Worm (Caenorhabditis elegans): ENCODE data around the gene C05E11.6.

The C05E11.6 gene

ce11 chrX:4567110-4567509 is 5.1 kb downstream of the C05E11.6 start:
- TF ChIP-seq pag-3 (tag; optimal IDR thresholded peaks at IDR 0.05; ENCODE audit: borderline replicate concordance, insufficient read depth) (no peak), elt-2 (tag; optimal IDR thresholded peaks at IDR 0.05) (peak; percentile 67)

- TF ChIP-seq ama-1 (optimal IDR thresholded peaks at IDR 0.05) (no peak), vab-15 (tag; optimal IDR thresholded peaks at IDR 0.05) (no peak), ceh-82 (tag; optimal IDR thresholded peaks at IDR 0.05) (no peak), nhr-20 (tag; optimal IDR thresholded peaks at IDR 0.05) (peak; percentile 85), nhr-90 (tag; optimal IDR thresholded peaks at IDR 0.05; ENCODE audit: poor library complexity) (no peak), tlp-1 (tag; optimal IDR thresholded peaks at IDR 0.05) (no peak), blmp-1 (tag; optimal IDR thresholded peaks at IDR 0.05) (peak; percentile 30), nhr-71 (tag; optimal IDR thresholded peaks at IDR 0.05) (peak; percentile 11), elt-3 (tag; optimal IDR thresholded peaks at IDR 0.05) (peak in 1 of 6 experiments; percentile 63), mdl-1 (tag; optimal IDR thresholded peaks at IDR 0.05) (no peak), unc-62 (GFP tag; optimal IDR thresholded peaks at IDR 0.05) (no peak), lsy-2 (tag; optimal IDR thresholded peaks at IDR 0.05) (peak in 1 of 2 experiments; percentile 5), unc-86 (tag; optimal IDR thresholded peaks at IDR 0.05) (no peak), elt-2 (tag; optimal IDR thresholded peaks at IDR 0.05) (no peak), nhr-85 (tag) (peak; percentile 90), nhr-84 (tag; optimal IDR thresholded peaks at IDR 0.05) (no peak), alr-1 (tag; optimal IDR thresholded peaks at IDR 0.05; ENCODE audit: borderline replicate concordance) (no peak), lin-14 (GFP tag; optimal IDR thresholded peaks at IDR 0.05) (peak; percentile 60), snu-23 (GFP tag; optimal IDR thresholded peaks at IDR 0.05) (peak; percentile 0), lir-3 (tag; optimal IDR thresholded peaks at IDR 0.05; ENCODE audit: poor library complexity) (no peak)
Observed at ce11 chrX:4569276-4569675, 7.3 kb downstream of the C05E11.6 start.

ce11 chrX:4571137-4571536 is 9.2 kb downstream of the C05E11.6 start, which contains the start of gene amt-1:
TSS of gene amt-1 (plus strand) at chrX:4571437.
- TF ChIP-seq fkh-4 (tag; optimal IDR thresholded peaks at IDR 0.05; ENCODE audit: borderline replicate concordance), result no peak
- no peak for TF ChIP-seq ceh-90 (tag; optimal IDR thresholded peaks at IDR 0.05)
- no peak for TF ChIP-seq isw-1 (GFP tag; IDR thresholded peaks at IDR 0.05)
- TF ChIP-seq ceh-82 (tag; optimal IDR thresholded peaks at IDR 0.05), result no peak
- no peak for TF ChIP-seq tbx-2 (tag; optimal IDR thresholded peaks at IDR 0.05)
- no peak for TF ChIP-seq skn-1 (tag; optimal IDR thresholded peaks at IDR 0.05)
- peak; percentile 16 for TF ChIP-seq blmp-1 (tag; optimal IDR thresholded peaks at IDR 0.05)

- TF ChIP-seq nhr-12 (tag; optimal IDR thresholded peaks at IDR 0.05), result no peak
- peak; percentile 70 for TF ChIP-seq fkh-10 (GFP tag; optimal IDR thresholded peaks at IDR 0.05)
- TF ChIP-seq sox-4 (tag; optimal IDR thresholded peaks at IDR 0.05), result no peak
- TF ChIP-seq lsy-2 (tag; optimal IDR thresholded peaks at IDR 0.05), result no peak
- peak; percentile 45 for TF ChIP-seq lin-14 (GFP tag; optimal IDR thresholded peaks at IDR 0.05)
- TF ChIP-seq fos-1 (tag; optimal IDR thresholded peaks at IDR 0.05), result no peak
- TF ChIP-seq snpc-4 (tag; optimal IDR thresholded peaks at IDR 0.05), result no peak
- no peak for TF ChIP-seq unc-30 (tag; optimal IDR thresholded peaks at IDR 0.05)
- no peak for TF ChIP-seq unc-130 (tag; optimal IDR thresholded peaks at IDR 0.05)
- TF ChIP-seq aha-1 (tag; optimal IDR thresholded peaks at IDR 0.05), result no peak
- TF ChIP-seq skn-1 (tag; optimal IDR thresholded peaks at IDR 0.05), result no peak
Observed at ce11 chrX:4574873-4575272, 12.9 kb downstream of the C05E11.6 start.

- no peak for TF ChIP-seq hlh-4 (tag; optimal IDR thresholded peaks at IDR 0.05)
- no peak for TF ChIP-seq aha-1 (tag; optimal IDR thresholded peaks at IDR 0.05)
- peak; percentile 70 for TF ChIP-seq lin-14 (GFP tag; optimal IDR thresholded peaks at IDR 0.05)
- TF ChIP-seq elt-2 (tag; optimal IDR thresholded peaks at IDR 0.05), result no peak
- no peak for TF ChIP-seq fos-1 (tag; optimal IDR thresholded peaks at IDR 0.05)
- TF ChIP-seq mep-1 (tag; optimal IDR thresholded peaks at IDR 0.05), result no peak
- TF ChIP-seq fkh-10 (GFP tag; optimal IDR thresholded peaks at IDR 0.05), result peak; percentile 7
- TF ChIP-seq fkh-8 (tag; optimal IDR thresholded peaks at IDR 0.05), result peak; percentile 52
- TF ChIP-seq ceh-82 (tag; optimal IDR thresholded peaks at IDR 0.05), result peak in 1 of 3 experiments; percentile 5
- no peak for TF ChIP-seq jun-1 (tag; optimal IDR thresholded peaks at IDR 0.05)
Observed at ce11 chrX:4576272-4576671, 14.3 kb downstream of the C05E11.6 start.
